Worm (Caenorhabditis elegans) whole organism, L4 larva: ENCODE measurements around the gene crm-1.

Experiments used
- F10B5.3 ChIP-seq: sonication (generic microtip); optimal IDR thresholded peaks from 2 replicates; lab custom pipeline; 2016; ENCODE audit warnings: mild to moderate bottlenecking, missing genetic modification characterization, missing compliant biosample characterization
- F26F4.8 ChIP-seq: fragments of 200-800 bp; sonication (Bioruptor generic); conservative IDR thresholded peaks from 2 replicates; pipeline ENCODE4 v1.3.6; 2022; ENCODE audit warnings: missing genetic modification characterization, missing compliant biosample characterization
- F37D6.2 ChIP-seq: sonication (generic microtip); optimal IDR thresholded peaks from 2 replicates; lab custom pipeline; 2016; ENCODE audit warnings: mild to moderate bottlenecking, missing genetic modification characterization, missing compliant biosample characterization
- F49E8.2 ChIP-seq: sonication (generic microtip); optimal IDR thresholded peaks from 2 replicates; lab custom pipeline; 2016; ENCODE audit warnings: missing compliant biosample characterization, mild to moderate bottlenecking, missing genetic modification characterization, borderline replicate concordance
- Y75B8A.6 ChIP-seq: fragments of 200-800 bp; sonication (Bioruptor generic); IDR thresholded peaks from 2 replicates; pipeline ENCODE4 v1.3.6; 2022; ENCODE audit warnings: missing genetic modification reagents, missing genetic modification characterization, missing compliant biosample characterization
- aha-1 ChIP-seq: fragments of 150-350 bp; peaks from one replicate; lab custom pipeline; 2014; ENCODE audit warnings: missing biosample characterization, missing genetic modification characterization
- aly-2 ChIP-seq: sonication (generic microtip); optimal IDR thresholded peaks from 2 replicates; lab custom pipeline; 2018; ENCODE audit warnings: missing biosample characterization, missing genetic modification characterization
- arid-1 ChIP-seq: fragments of 200-800 bp; sonication (Bioruptor generic); conservative IDR thresholded peaks from 2 replicates; pipeline ENCODE4 v1.3.6; 2022; ENCODE audit warnings: missing genetic modification reagents, missing genetic modification characterization, missing compliant biosample characterization
- ceh-44 ChIP-seq: fragments of 200-800 bp; sonication (Bioruptor generic); IDR thresholded peaks from 2 replicates; pipeline ENCODE4 v1.3.6; 2022; ENCODE audit warnings: missing genetic modification reagents, missing genetic modification characterization, missing compliant biosample characterization
- ceh-62 ChIP-seq: sonication (generic microtip); optimal IDR thresholded peaks from 2 replicates; lab custom pipeline; 2017; ENCODE audit warnings: missing biosample characterization, missing genetic modification characterization
- daf-12 ChIP-seq: fragments of 150-350 bp; optimal IDR thresholded peaks from 2 replicates; lab custom pipeline; 2014; ENCODE audit warnings: missing biosample characterization, missing genetic modification reagents, missing genetic modification characterization
- daf-16 ChIP-seq, 3 experiments: sonication (generic microtip); optimal IDR thresholded peaks; 2 replicates each; lab custom pipeline; 2016 to 2017; ENCODE audit warnings: missing genetic modification characterization in 3 of 3, missing genetic modification reagents in 3 of 3, mild to moderate bottlenecking in 2 of 3, missing compliant biosample characterization in 2 of 3, missing biosample characterization in 1 of 3, moderate library complexity in 1 of 3
- dmd-8 ChIP-seq: fragments of 200-800 bp; sonication (Bioruptor generic); IDR thresholded peaks from 2 replicates; pipeline ENCODE4 v1.3.6; 2022; ENCODE audit warnings: missing genetic modification characterization, missing compliant biosample characterization
- dmd-9 ChIP-seq: fragments of 200-800 bp; sonication (Bioruptor generic); IDR thresholded peaks from 2 replicates; pipeline ENCODE4 v1.3.6; 2022; ENCODE audit warnings: missing genetic modification reagents, missing genetic modification characterization, missing compliant biosample characterization
- dpl-1 ChIP-seq: fragments of 150-350 bp; optimal IDR thresholded peaks from 2 replicates; lab custom pipeline; 2014; ENCODE audit warnings: missing biosample characterization, missing genetic modification reagents, missing genetic modification characterization
- duxl-1 ChIP-seq: sonication (generic microtip); optimal IDR thresholded peaks from 2 replicates; lab custom pipeline; 2016; ENCODE audit warnings: mild to moderate bottlenecking, missing genetic modification characterization, moderate library complexity, missing compliant biosample characterization; ENCODE audit not compliant: poor library complexity
- dve-1 ChIP-seq: sonication (generic microtip); optimal IDR thresholded peaks from 2 replicates; lab custom pipeline; 2017; ENCODE audit warnings: antibody characterized with exemption, mild to moderate bottlenecking, missing genetic modification characterization, missing compliant biosample characterization; ENCODE audit not compliant: insufficient read depth
- egl-27 ChIP-seq: sonication (generic microtip); optimal IDR thresholded peaks from 3 replicates; lab custom pipeline; 2017; ENCODE audit warnings: missing biosample characterization, missing genetic modification reagents, missing genetic modification characterization
- egl-43 ChIP-seq: fragments of 200-800 bp; sonication (Bioruptor generic); IDR thresholded peaks from 2 replicates; pipeline ENCODE4 v1.3.6; 2022; ENCODE audit warnings: missing genetic modification reagents, missing genetic modification characterization, missing compliant biosample characterization
- fkh-10 ChIP-seq: fragments of 150-350 bp; optimal IDR thresholded peaks from 2 replicates; lab custom pipeline; 2014; ENCODE audit warnings: missing biosample characterization, missing genetic modification reagents, missing genetic modification characterization
- gei-8 ChIP-seq: fragments of 200-800 bp; sonication (Bioruptor generic); optimal IDR thresholded peaks from 2 replicates; lab custom pipeline; 2018; ENCODE audit warnings: mild to moderate bottlenecking, missing genetic modification characterization, missing compliant biosample characterization
- hlh-11 ChIP-seq: fragments of 200-800 bp; sonication (Bioruptor generic); optimal IDR thresholded peaks from 2 replicates; lab custom pipeline; 2018; ENCODE audit warnings: mild to moderate bottlenecking, missing genetic modification characterization, missing compliant biosample characterization
- hlh-30 ChIP-seq: sonication (generic microtip); optimal IDR thresholded peaks from 2 replicates; lab custom pipeline; 2017; ENCODE audit warnings: antibody characterized with exemption, mild to moderate bottlenecking, missing genetic modification characterization, missing compliant biosample characterization; ENCODE audit not compliant: insufficient read depth
- hmg-1.1 ChIP-seq: fragments of 200-800 bp; sonication (Bioruptor generic); IDR thresholded peaks from 2 replicates; pipeline ENCODE4 v1.3.6; 2022; ENCODE audit warnings: missing genetic modification reagents, missing genetic modification characterization, missing compliant biosample characterization
- jun-1 ChIP-seq: fragments of 150-350 bp; optimal IDR thresholded peaks from 2 replicates; lab custom pipeline; 2014; ENCODE audit warnings: missing biosample characterization, missing genetic modification reagents, missing genetic modification characterization
- lin-15B ChIP-seq: fragments of 150-350 bp; sonication (generic microtip); optimal IDR thresholded peaks from 3 replicates; lab custom pipeline; 2014; ENCODE audit warnings: missing biosample characterization, missing genetic modification characterization
- lin-39 ChIP-seq: fragments of 150-350 bp; optimal IDR thresholded peaks from 2 replicates; lab custom pipeline; 2014; ENCODE audit warnings: missing biosample characterization, missing genetic modification reagents, missing genetic modification characterization
- lir-3 ChIP-seq: sonication (generic microtip); optimal IDR thresholded peaks from 2 replicates; lab custom pipeline; 2016; ENCODE audit warnings: mild to moderate bottlenecking, missing genetic modification characterization, missing compliant biosample characterization
- lsy-2 ChIP-seq, 2 experiments: fragments of 150-350 bp in 1 of 2; sonication (generic microtip) in 1 of 2; optimal IDR thresholded peaks; 2 replicates each; lab custom pipeline; 2014 to 2017; ENCODE audit warnings: missing biosample characterization in 2 of 2, missing genetic modification characterization in 2 of 2
- mdl-1 ChIP-seq, 2 experiments: fragments of 150-350 bp in 1 of 2; sonication (generic microtip) in 1 of 2; optimal IDR thresholded peaks; 2 replicates each; lab custom pipeline; 2014 to 2017; ENCODE audit warnings: missing biosample characterization in 2 of 2, missing genetic modification characterization in 2 of 2
- mdt-29 ChIP-seq: fragments of 200-800 bp; sonication (Bioruptor generic); IDR thresholded peaks from 2 replicates; pipeline ENCODE4 v1.3.6; 2022; ENCODE audit warnings: missing genetic modification reagents, missing genetic modification characterization, missing compliant biosample characterization
- mes-2 ChIP-seq: sonication (generic microtip); optimal IDR thresholded peaks from 2 replicates; lab custom pipeline; 2016; ENCODE audit warnings: missing genotype, mild to moderate bottlenecking, missing genetic modification characterization, missing compliant biosample characterization; ENCODE audit not compliant: poor library complexity, severe bottlenecking
- mxl-3 ChIP-seq: fragments of 200-800 bp; sonication (Bioruptor generic); optimal IDR thresholded peaks from 2 replicates; lab custom pipeline; 2018; ENCODE audit warnings: mild to moderate bottlenecking, missing genetic modification characterization, missing compliant biosample characterization
- nhr-102 ChIP-seq: sonication (generic microtip); optimal IDR thresholded peaks from 2 replicates; lab custom pipeline; 2016; ENCODE audit warnings: mild to moderate bottlenecking, missing genetic modification characterization, moderate library complexity, missing compliant biosample characterization
- nhr-237 ChIP-seq: sonication (generic microtip); optimal IDR thresholded peaks from 2 replicates; lab custom pipeline; 2017; ENCODE audit warnings: missing biosample characterization, missing genetic modification characterization
- nhr-48 ChIP-seq: sonication (generic microtip); optimal IDR thresholded peaks from 2 replicates; lab custom pipeline; 2016; ENCODE audit warnings: mild to moderate bottlenecking, missing genetic modification characterization, missing compliant biosample characterization
- nhr-6 ChIP-seq: fragments of 150-350 bp; optimal IDR thresholded peaks from 2 replicates; lab custom pipeline; 2014; ENCODE audit warnings: missing biosample characterization, missing genetic modification characterization
- pha-4 ChIP-seq, 2 experiments: fragments of 150-350 bp in 1 of 2; fragments of 200-800 bp in 1 of 2; sonication (Bioruptor generic) in 1 of 2; IDR thresholded peaks in 1 of 2; optimal IDR thresholded peaks in 1 of 2; 2 replicates each; pipeline versions ENCODE4 v1.3.6 to Lab custom; 2014 to 2022; ENCODE audit warnings: missing genetic modification characterization in 2 of 2, missing genetic modification reagents in 2 of 2, missing biosample characterization in 1 of 2, missing compliant biosample characterization in 1 of 2
- rbr-2 ChIP-seq: sonication (generic microtip); optimal IDR thresholded peaks from 2 replicates; lab custom pipeline; 2016; ENCODE audit warnings: missing genotype, missing genetic modification characterization, missing compliant biosample characterization
- sdz-12 ChIP-seq: fragments of 200-800 bp; sonication (Bioruptor generic); optimal IDR thresholded peaks from 2 replicates; lab custom pipeline; 2018; ENCODE audit warnings: mild to moderate bottlenecking, missing genetic modification characterization, missing compliant biosample characterization
- set-16 ChIP-seq: fragments of 200-800 bp; sonication (Bioruptor generic); IDR thresholded peaks from 2 replicates; pipeline ENCODE4 v1.3.6; 2022; ENCODE audit warnings: missing genetic modification reagents, missing genetic modification characterization, missing compliant biosample characterization
- skn-1 ChIP-seq: fragments of 150-350 bp; optimal IDR thresholded peaks from 2 replicates; lab custom pipeline; 2014; ENCODE audit warnings: missing biosample characterization, missing genetic modification characterization
- spr-1 ChIP-seq: sonication (generic microtip); optimal IDR thresholded peaks from 2 replicates; lab custom pipeline; 2016; ENCODE audit warnings: mild to moderate bottlenecking, missing genetic modification characterization, missing compliant biosample characterization
- spr-3 ChIP-seq: fragments of 200-800 bp; sonication (Bioruptor generic); optimal IDR thresholded peaks from 2 replicates; lab custom pipeline; 2018; ENCODE audit warnings: mild to moderate bottlenecking, missing genetic modification characterization, missing compliant biosample characterization
- unc-62 ChIP-seq, 3 experiments: fragments of 150-350 bp in 1 of 3; sonication (generic microtip); optimal IDR thresholded peaks in 2 of 3; peaks in 1 of 3; 1 replicate in 1 of 3; 2 replicates in 2 of 3; lab custom pipeline; 2014 to 2017; ENCODE audit warnings: missing biosample characterization in 3 of 3, missing genetic modification characterization in 3 of 3, missing genetic modification reagents in 3 of 3, missing genotype in 1 of 3
- zag-1 ChIP-seq: fragments of 150-350 bp; optimal IDR thresholded peaks from 2 replicates; lab custom pipeline; 2014; ENCODE audit warnings: missing biosample characterization, missing genetic modification characterization
- zip-2 ChIP-seq: fragments of 150-350 bp; optimal IDR thresholded peaks from 2 replicates; lab custom pipeline; 2014; ENCODE audit warnings: missing biosample characterization, missing genetic modification characterization
- ztf-11 ChIP-seq: fragments of 150-350 bp; optimal IDR thresholded peaks from 2 replicates; lab custom pipeline; 2014; ENCODE audit warnings: missing biosample characterization, missing genetic modification characterization

Gene crm-1

DNA sequence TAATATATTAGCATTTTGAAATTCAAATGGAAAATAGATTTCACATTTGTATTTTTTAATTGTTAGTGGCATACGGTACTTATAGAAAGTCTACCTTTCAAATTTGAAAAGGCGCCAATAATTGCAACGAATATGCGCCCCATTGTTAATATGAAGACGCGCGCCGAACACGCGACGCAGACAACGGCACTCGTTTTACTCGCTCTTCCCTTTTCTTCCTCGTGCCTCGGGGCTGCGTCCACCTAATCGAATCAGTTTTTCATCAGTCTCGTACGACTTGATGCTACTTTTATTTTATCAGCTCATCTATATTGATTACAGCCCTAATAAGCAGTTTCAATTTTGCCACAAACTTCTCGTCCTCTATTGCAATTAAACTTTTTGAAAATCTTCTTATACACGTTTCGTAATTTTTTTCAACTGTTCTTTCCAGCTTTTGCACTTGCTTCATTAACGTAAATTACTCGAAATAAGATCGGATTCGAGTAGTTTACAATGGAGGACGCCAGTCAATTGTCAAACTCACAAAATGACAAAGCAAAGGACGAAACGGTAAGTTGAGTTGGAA is 30.0 kb upstream of the crm-1 start, which contains the start of gene cash-1 (continued):
- TF ChIP-seq sdz-12 (no peak), F26F4.8 (GFP tag; lab: Robert Waterston, UW) (no peak), F37D6.2 (tag; lab: Kevin White, UChicago) (no peak), hmg-1.1 (GFP tag; lab: Robert Waterston, UW) (peak; percentile 41; the same call in 1 of the 2 replicates), hlh-30 (peak; percentile 93), aly-2 (tag; lab: Kevin White, UChicago) (no peak), Y75B8A.6 (GFP tag; lab: Robert Waterston, UW) (no peak), nhr-48 (tag; lab: Kevin White, UChicago) (no peak), mdt-29 (GFP tag; lab: Robert Waterston, UW) (no peak), mdl-1 (tag; optimal IDR thresholded peaks at IDR 0.05; lab: Kevin White, UChicago) (peak in 1 of 2 experiments; percentile 82), hlh-11 (peak; percentile 75), dmd-9 (no peak), nhr-6 (tag; lab: Kevin White, UChicago) (peak; percentile 65), egl-27 (tag; lab: Kevin White, UChicago) (no peak), zag-1 (no peak), nhr-237 (tag; lab: Kevin White, UChicago) (no peak), nhr-102 (tag; lab: Kevin White, UChicago) (no peak), zip-2 (tag; lab: Kevin White, UChicago) (no peak), mxl-3 (GFP tag; lab: Kevin White, UChicago) (peak; percentile 83), aha-1 (tag; lab: Kevin White, UChicago) (peak; percentile 97), gei-8 (GFP tag; lab: Kevin White, UChicago) (no peak), rbr-2 (peak; percentile 46), dmd-8 (GFP tag; lab: Robert Waterston, UW) (no peak), dpl-1 (GFP tag; lab: Kevin White, UChicago) (peak; percentile 81), ceh-62 (tag; lab: Kevin White, UChicago) (no peak), daf-16 (GFP tag; optimal IDR thresholded peaks at IDR 0.05; lab: Kevin White, UChicago) (no peak), daf-16 (tag; optimal IDR thresholded peaks at IDR 0.05; lab: Kevin White, UChicago) (peak; percentile 42), set-16 (no peak), mes-2 (tag; lab: Kevin White, UChicago) (peak; percentile 89), fkh-10 (GFP tag; lab: Kevin White, UChicago) (peak; percentile 6), duxl-1 (tag; lab: Kevin White, UChicago) (no peak), dve-1 (tag; lab: Kevin White, UChicago) (peak; percentile 80), unc-62 (GFP tag; optimal IDR thresholded peaks at IDR 0.05 in 1 of 2; lab: Kevin White, UChicago) (peak in 1 of 2 experiments; percentile 61), unc-62 (tag; optimal IDR thresholded peaks at IDR 0.05; lab: Kevin White, UChicago) (no peak), jun-1 (tag; lab: Kevin White, UChicago) (no peak), spr-1 (tag; lab: Kevin White, UChicago) (no peak), skn-1 (tag; lab: Kevin White, UChicago) (no peak), pha-4 (GFP tag; IDR thresholded peaks at IDR 0.05; lab: Robert Waterston, UW) (no peak), pha-4 (tag; optimal IDR thresholded peaks at IDR 0.05; lab: Kevin White, UChicago) (no peak), lir-3 (tag; lab: Kevin White, UChicago) (no peak), spr-3 (no peak), egl-43 (GFP tag; lab: Robert Waterston, UW) (0 out of 2 replicates have a peak, but pooled peaks have one; percentile 21), lin-39 (tag; lab: Kevin White, UChicago) (no peak), F49E8.2 (tag; lab: Kevin White, UChicago) (no peak), ztf-11 (tag; lab: Kevin White, UChicago) (no peak), lsy-2 (tag; optimal IDR thresholded peaks at IDR 0.05; lab: Kevin White, UChicago) (peak in 1 of 2 experiments; percentile 72), arid-1 (0 out of 2 replicates have a peak, but pooled peaks have one; percentile 30), lin-15B (tag; lab: Kevin White, UChicago) (no peak), daf-12 (tag; lab: Kevin White, UChicago) (no peak), F10B5.3 (tag; lab: Kevin White, UChicago) (no peak), ceh-44 (no peak)
